Fruit fly (Drosophila melanogaster) whole organism, wandering third instar larva: Measurements from ENCODE around the gene CG7655.

Experiments
- CG32264 ChIP-seq: fragments of 200-800 bp; sonication (Bioruptor generic); optimal IDR thresholded peaks from 2 replicates; lab custom pipeline; 2016; ENCODE audit warnings: missing biosample characterization, missing genetic modification characterization
- CG9705 ChIP-seq: fragments of 200-800 bp; sonication (Bioruptor generic); optimal IDR thresholded peaks from 2 replicates; lab custom pipeline; 2018; ENCODE audit warnings: missing biosample characterization, mild to moderate bottlenecking, missing genetic modification characterization
- CrebA ChIP-seq: fragments of 200-800 bp; sonication (Bioruptor generic); optimal IDR thresholded peaks from 2 replicates; lab custom pipeline; 2016; ENCODE audit warnings: missing biosample characterization, mild to moderate bottlenecking, missing genetic modification characterization, borderline replicate concordance
- Dfd ChIP-seq: fragments of >200 bp; optimal IDR thresholded peaks from 2 replicates; lab custom pipeline; 2017; ENCODE audit warnings: missing biosample characterization, missing genetic modification characterization
- Dif ChIP-seq: fragments of 200-275, 200-300 bp; sonication (Bioruptor generic); optimal IDR thresholded peaks from 2 replicates; lab custom pipeline; 2018; ENCODE audit warnings: missing biosample characterization, missing genetic modification characterization; ENCODE audit not compliant: partially characterized antibody
- GATAd ChIP-seq: sonication (Bioruptor generic); optimal IDR thresholded peaks from 2 replicates; lab custom pipeline; 2016; ENCODE audit warnings: missing biosample characterization, missing genetic modification characterization
- Hnf4 ChIP-seq: fragments of 200-800 bp; sonication (Bioruptor generic); optimal IDR thresholded peaks from 2 replicates; lab custom pipeline; 2016; ENCODE audit warnings: missing biosample characterization, mild to moderate bottlenecking, missing genetic modification characterization
- Hr78 ChIP-seq: fragments of >200 bp; optimal IDR thresholded peaks from 2 replicates; lab custom pipeline; 2017; ENCODE audit warnings: missing biosample characterization, missing genetic modification characterization
- Hr83 ChIP-seq: fragments of 200-300 bp; sonication (Bioruptor generic); optimal IDR thresholded peaks from 2 replicates; lab custom pipeline; 2016; ENCODE audit warnings: missing biosample characterization, mild to moderate bottlenecking, missing genetic modification characterization, moderate library complexity; ENCODE audit not compliant: poor library complexity, severe bottlenecking
- Mio ChIP-seq: sonication (Bioruptor generic); optimal IDR thresholded peaks from 2 replicates; lab custom pipeline; 2016; ENCODE audit warnings: missing biosample characterization, missing genetic modification characterization
- Myc ChIP-seq: fragments of >200 bp; optimal IDR thresholded peaks from 2 replicates; lab custom pipeline; 2017
- N ChIP-seq: fragments of >200 bp; optimal IDR thresholded peaks from 2 replicates; lab custom pipeline; 2018; ENCODE audit warnings: missing biosample characterization, missing external identifiers, missing genetic modification characterization
- OdsH ChIP-seq: fragments of 200-800 bp; sonication (Bioruptor generic); optimal IDR thresholded peaks from 2 replicates; lab custom pipeline; 2016; ENCODE audit warnings: missing biosample characterization, mild to moderate bottlenecking, missing genetic modification characterization
- Sp1 ChIP-seq: fragments of 200-800 bp; sonication (Bioruptor generic); optimal IDR thresholded peaks from 3 replicates; lab custom pipeline; 2019; ENCODE audit warnings: missing biosample characterization, mild to moderate bottlenecking, missing genetic modification characterization, moderate library complexity
- Vsx2 ChIP-seq: fragments of 200-300, 225-300 bp; sonication (Bioruptor generic); optimal IDR thresholded peaks from 2 replicates; lab custom pipeline; 2018; ENCODE audit warnings: missing biosample characterization, missing genetic modification characterization; ENCODE audit not compliant: partially characterized antibody
- brk ChIP-seq: fragments of 200-800 bp; sonication (Bioruptor generic); optimal IDR thresholded peaks from 2 replicates; lab custom pipeline; 2016; ENCODE audit warnings: missing biosample characterization, mild to moderate bottlenecking, missing genetic modification characterization
- dl ChIP-seq, 2 experiments: fragments of 175-275, 200-275 bp in 1 of 2; fragments of 200-275 bp in 1 of 2; sonication (Bioruptor generic); optimal IDR thresholded peaks; lab custom pipeline; 2018; ENCODE audit warnings: mild to moderate bottlenecking in 2 of 2, missing biosample characterization in 2 of 2, missing genetic modification characterization in 2 of 2, moderate library complexity in 2 of 2; ENCODE audit not compliant: partially characterized antibody in 2 of 2, insufficient read depth in 1 of 2
- dmrt93B ChIP-seq: fragments of 200-800 bp; sonication (Bioruptor generic); optimal IDR thresholded peaks from 2 replicates; lab custom pipeline; 2018; ENCODE audit warnings: missing biosample characterization, mild to moderate bottlenecking, missing genetic modification characterization
- dsf ChIP-seq: sonication (Bioruptor generic); optimal IDR thresholded peaks from 2 replicates; lab custom pipeline; 2016; ENCODE audit warnings: missing biosample characterization, missing genetic modification characterization, borderline replicate concordance
- ey ChIP-seq: fragments of 200-800 bp; sonication (Bioruptor generic); optimal IDR thresholded peaks from 2 replicates; lab custom pipeline; 2016; ENCODE audit warnings: missing biosample characterization, missing genetic modification characterization
- fru ChIP-seq: fragments of 200-800 bp; sonication (Bioruptor generic); optimal IDR thresholded peaks from 3 replicates; lab custom pipeline; 2016; ENCODE audit warnings: missing biosample characterization, mild to moderate bottlenecking, missing genetic modification characterization
- h ChIP-seq: fragments of 200-800 bp; sonication (Bioruptor generic); optimal IDR thresholded peaks from 3 replicates; lab custom pipeline; 2016; ENCODE audit warnings: missing biosample characterization, mild to moderate bottlenecking, missing genetic modification characterization
- jim ChIP-seq: fragments of 175-275, 200-325 bp; sonication (Bioruptor generic); optimal IDR thresholded peaks from 2 replicates; lab custom pipeline; 2016; ENCODE audit warnings: missing biosample characterization, mild to moderate bottlenecking, missing genetic modification characterization
- lola ChIP-seq: fragments of >200 bp; optimal IDR thresholded peaks from 2 replicates; lab custom pipeline; 2017; ENCODE audit warnings: missing biosample characterization, missing genetic modification characterization
- pan ChIP-seq: fragments of >200 bp; optimal IDR thresholded peaks from 2 replicates; lab custom pipeline; 2017
- psq ChIP-seq: fragments of 200-800 bp; sonication (Bioruptor generic); optimal IDR thresholded peaks from 3 replicates; lab custom pipeline; 2017; ENCODE audit warnings: missing biosample characterization, mild to moderate bottlenecking, missing genetic modification characterization, moderate library complexity
- rgr ChIP-seq: fragments of 200-800 bp; sonication (Bioruptor generic); optimal IDR thresholded peaks from 3 replicates; lab custom pipeline; 2016; ENCODE audit warnings: missing biosample characterization, mild to moderate bottlenecking, missing genetic modification characterization
- sage ChIP-seq: fragments of 200-800 bp; sonication (Bioruptor generic); optimal IDR thresholded peaks from 2 replicates; lab custom pipeline; 2016; ENCODE audit warnings: missing biosample characterization, mild to moderate bottlenecking, missing genetic modification characterization
- sv ChIP-seq: fragments of 200-800 bp; sonication (Bioruptor generic); optimal IDR thresholded peaks from 3 replicates; lab custom pipeline; 2016; ENCODE audit warnings: missing biosample characterization, missing genetic modification characterization
- tai ChIP-seq: sonication (Bioruptor generic); optimal IDR thresholded peaks from 2 replicates; lab custom pipeline; 2016; ENCODE audit warnings: missing biosample characterization, missing genetic modification characterization
- usp ChIP-seq: fragments of >200 bp; optimal IDR thresholded peaks from 2 replicates; lab custom pipeline; 2017; ENCODE audit warnings: missing biosample characterization, missing genetic modification characterization

Gene CG7655

DNA sequence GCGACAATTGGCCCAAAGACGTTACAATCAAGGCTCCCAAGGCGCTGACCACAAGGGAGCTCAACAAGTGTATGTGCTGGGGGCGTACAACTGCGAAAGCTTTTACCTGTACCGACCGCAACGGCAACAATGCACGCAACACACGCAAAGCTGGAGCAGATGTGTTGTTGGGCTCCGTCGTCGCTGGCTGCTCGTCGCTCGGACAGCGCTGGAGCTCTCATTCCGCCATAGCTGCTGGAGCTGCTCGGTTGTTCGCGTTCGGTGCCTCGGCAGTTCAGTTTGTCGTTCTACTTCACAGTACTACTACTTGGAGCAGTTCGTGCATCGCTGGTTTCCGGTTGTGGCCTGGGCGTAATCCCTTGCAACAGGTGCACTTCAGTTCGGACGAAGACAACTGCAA lies 43.1 kb downstream of the CG7655 start, which contains the start of gene Lgr1:
Lgr1 (plus strand) TSS at position 220 of the 400 bp plus-strand sequence.
- TF ChIP-seq dsf (no peak), pan (no peak), N (GFP tag; lab: Kevin White, UChicago) (no peak), tai (GFP tag; lab: Kevin White, UChicago) (no peak), dl (GFP tag; optimal IDR thresholded peaks at IDR 0.05; lab: Kevin White, UChicago; ENCODE audit: insufficient read depth in 1 of 2, partially characterized antibody in 2 of 2) (no peak), CrebA (no peak), Hnf4 (GFP tag; lab: Kevin White, UChicago) (no peak), brk (GFP tag; lab: Kevin White, UChicago) (no peak), CG9705 (GFP tag; lab: Kevin White, UChicago) (no peak), h (GFP tag; lab: Kevin White, UChicago) (no peak), fru (GFP tag; lab: Kevin White, UChicago) (no peak), usp (GFP tag; lab: Kevin White, UChicago) (no peak), Dfd (GFP tag; lab: Kevin White, UChicago) (no peak), Hr78 (GFP tag; lab: Kevin White, UChicago) (no peak), sv (GFP tag; lab: Kevin White, UChicago) (no peak), ey (GFP tag; lab: Kevin White, UChicago) (no peak), sage (GFP tag; lab: Kevin White, UChicago) (no peak), Dif (GFP tag; lab: Kevin White, UChicago) (no peak), rgr (no peak)
- TF ChIP-seq, all 38 proteins: peak for 0

DNA sequence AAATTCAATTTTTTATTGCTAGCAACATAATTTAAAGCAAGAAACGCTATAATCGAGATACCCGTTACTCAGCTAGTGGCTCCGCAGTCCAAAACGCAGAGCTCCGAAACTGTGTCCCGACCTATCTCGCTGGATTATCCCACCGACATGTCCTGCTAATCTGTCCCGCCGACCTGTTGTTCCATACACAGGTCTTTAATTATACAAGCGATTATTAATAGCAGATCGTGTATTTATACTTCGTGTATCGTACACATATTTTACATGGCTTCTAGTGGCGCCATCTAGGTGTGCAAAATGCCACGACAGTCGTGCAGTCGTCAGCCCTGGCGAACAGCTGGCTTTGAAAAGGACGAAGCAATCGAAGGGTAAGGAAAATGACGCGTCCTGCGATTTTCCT lies 50.8 kb downstream of the CG7655 start, which contains the start of gene CG14321:
CG14321 (plus strand) TSS at position 338 of the 400 bp plus-strand sequence.
- no peak for TF ChIP-seq CG32264 (GFP tag; lab: Kevin White, UChicago)
- no peak for TF ChIP-seq sv (GFP tag; lab: Kevin White, UChicago)
- TF ChIP-seq Vsx2 (GFP tag; lab: Kevin White, UChicago): no peak
- no peak for TF ChIP-seq Hr83
- TF ChIP-seq CG9705 (GFP tag; lab: Kevin White, UChicago): no peak
- no peak for TF ChIP-seq OdsH
- no peak for TF ChIP-seq Mio
- no peak for TF ChIP-seq dmrt93B
- no peak for TF ChIP-seq jim (GFP tag; lab: Kevin White, UChicago)
- no peak for TF ChIP-seq tai (GFP tag; lab: Kevin White, UChicago)
- TF ChIP-seq Sp1 (GFP tag; lab: Kevin White, UChicago): no peak
- no peak for TF ChIP-seq usp (GFP tag; lab: Kevin White, UChicago)
- no peak for TF ChIP-seq lola
- TF ChIP-seq Hr78 (GFP tag; lab: Kevin White, UChicago): no peak
- TF ChIP-seq fru (GFP tag; lab: Kevin White, UChicago): no peak
- no peak for TF ChIP-seq GATAd (GFP tag; lab: Kevin White, UChicago)
- no peak for TF ChIP-seq psq (GFP tag; lab: Kevin White, UChicago)
- no peak for TF ChIP-seq CrebA
- TF ChIP-seq Myc (lab: Kevin White, UChicago): no peak
- no peak for TF ChIP-seq brk (GFP tag; lab: Kevin White, UChicago)
